Worm (Caenorhabditis elegans): ENCODE results near the gene T07A5.1.
A peak's percentile ranks its signal among the peaks of the same experiment; 100 is the strongest.

- TF ChIP-seq ces-1 (GFP tag; optimal IDR thresholded peaks at IDR 0.05) (no peak), nhr-237 (tag; optimal IDR thresholded peaks at IDR 0.05) (no peak), unc-62 (GFP tag; optimal IDR thresholded peaks at IDR 0.05 in 1 of 2) (no peak), unc-62 (tag; optimal IDR thresholded peaks at IDR 0.05) (no peak), F37D6.2 (tag; optimal IDR thresholded peaks at IDR 0.05) (no peak), unc-39 (tag; optimal IDR thresholded peaks at IDR 0.05) (no peak), nhr-28 (tag; optimal IDR thresholded peaks at IDR 0.05) (peak; percentile 34), dve-1 (tag; optimal IDR thresholded peaks at IDR 0.05; ENCODE audit: insufficient read depth) (no peak), nhr-77 (tag; optimal IDR thresholded peaks at IDR 0.05) (no peak), nhr-76 (tag; optimal IDR thresholded peaks at IDR 0.05) (no peak), nhr-11 (tag; optimal IDR thresholded peaks at IDR 0.05) (no peak), dpl-1 (GFP tag; optimal IDR thresholded peaks at IDR 0.05) (no peak)
These were observed 702 bp downstream of the T07A5.1 start for ce11 chrIII:10305295-10305694.
